Fruit fly (Drosophila melanogaster) whole organism, pupa: ENCODE measurements around the gene CG2267.
A peak's percentile ranks its signal among the peaks of the same experiment; 100 is the strongest.

Experiments
- CG34367 ChIP-seq: fragments of 200-800 bp; sonication (Bioruptor generic); optimal IDR thresholded peaks from 2 replicates; lab custom pipeline; 2018; ENCODE audit warnings: missing biosample characterization, mild to moderate bottlenecking, missing genetic modification characterization
- D1 ChIP-seq: fragments of 200-800 bp; sonication (Bioruptor generic); optimal IDR thresholded peaks from 2 replicates; lab custom pipeline; 2018; ENCODE audit warnings: missing biosample characterization, mild to moderate bottlenecking, missing genetic modification characterization, moderate library complexity
- EcR ChIP-seq: fragments of 200-800 bp; sonication (Bioruptor generic); optimal IDR thresholded peaks from 3 replicates; lab custom pipeline; 2019; ENCODE audit warnings: missing biosample characterization, missing genetic modification characterization, mild to moderate bottlenecking, moderate library complexity, missing genetic modification reagents
- Ets98B ChIP-seq: fragments of 200-800 bp; sonication (Bioruptor generic); IDR thresholded peaks from 2 replicates; pipeline ENCODE4 v1.3.6; 2022; ENCODE audit warnings: missing biosample characterization, missing genetic modification characterization

- no peak for TF ChIP-seq EcR (GFP tag; lab: Kevin White, UChicago)
- TF ChIP-seq Ets98B (GFP tag; lab: Robert Waterston, UW): peak; percentile 31
- no peak for TF ChIP-seq D1 (tag; lab: Kevin White, UChicago)
- TF ChIP-seq CG34367 (tag; lab: Kevin White, UChicago): no peak
Measured at dm6 chr3R:30601440-30602256, 27.2 kb downstream of the CG2267 start, which contains the start of the genes CG2246 and CG31021.
